Worm (Caenorhabditis elegans): ENCODE measurements around the gene gcy-12.

gcy-12 gene

ce11 chrII:5359252-5359651 is 47.4 kb downstream of the gcy-12 start, which contains the start of gene sec-6:
Gene sec-6 (plus strand): TSS chrII:5359552.
- no peak for TF ChIP-seq R02D3.7 (tag; optimal IDR thresholded peaks at IDR 0.05)
- no peak for TF ChIP-seq mml-1 (tag; optimal IDR thresholded peaks at IDR 0.05)
- TF ChIP-seq unc-39 (tag; optimal IDR thresholded peaks at IDR 0.05) = no peak
- no peak for TF ChIP-seq snpc-4 (tag; optimal IDR thresholded peaks at IDR 0.05)
- TF ChIP-seq nhr-67 (tag; optimal IDR thresholded peaks at IDR 0.05) = no peak
- no peak for TF ChIP-seq elt-1 (tag; optimal IDR thresholded peaks at IDR 0.05)
- TF ChIP-seq zag-1 (tag; optimal IDR thresholded peaks at IDR 0.05) = no peak
- TF ChIP-seq ama-1 (optimal IDR thresholded peaks at IDR 0.05) = no peak
- TF ChIP-seq lin-15B (tag; optimal IDR thresholded peaks at IDR 0.05) = no peak
- TF ChIP-seq egl-5 (tag; optimal IDR thresholded peaks at IDR 0.05) = no peak
- no peak for TF ChIP-seq ztf-4 (tag; optimal IDR thresholded peaks at IDR 0.05)
- no peak for TF ChIP-seq jun-1 (tag; optimal IDR thresholded peaks at IDR 0.05)
- TF ChIP-seq ceh-28 (tag; optimal IDR thresholded peaks at IDR 0.05) = no peak
- no peak for TF ChIP-seq nhr-12 (tag; optimal IDR thresholded peaks at IDR 0.05)

- TF ChIP-seq hmg-11 (tag; optimal IDR thresholded peaks at IDR 0.05) (no peak), ZK546.5 (tag; optimal IDR thresholded peaks at IDR 0.05) (no peak), nhr-43 (tag; optimal IDR thresholded peaks at IDR 0.05; ENCODE audit: poor library complexity, severe bottlenecking) (no peak), nhr-11 (tag; optimal IDR thresholded peaks at IDR 0.05) (no peak), ceh-9 (tag; optimal IDR thresholded peaks at IDR 0.05) (no peak), egl-27 (tag; optimal IDR thresholded peaks at IDR 0.05) (no peak)
Observed at ce11 chrII:5364516-5364915, 52.7 kb downstream of the gcy-12 start.

- TF ChIP-seq pha-4 (tag; optimal IDR thresholded peaks at IDR 0.05) (no peak), egl-5 (tag; optimal IDR thresholded peaks at IDR 0.05) (no peak), daf-12 (tag; optimal IDR thresholded peaks at IDR 0.05) (no peak), nhr-12 (tag; optimal IDR thresholded peaks at IDR 0.05) (no peak), ceh-82 (tag; optimal IDR thresholded peaks at IDR 0.05) (no peak), ztf-11 (tag; optimal IDR thresholded peaks at IDR 0.05) (no peak), skn-1 (tag; optimal IDR thresholded peaks at IDR 0.05) (no peak), nfya-1 (tag; optimal IDR thresholded peaks at IDR 0.05; ENCODE audit: insufficient read depth) (no peak), nhr-237 (tag; optimal IDR thresholded peaks at IDR 0.05) (no peak), nhr-28 (tag; optimal IDR thresholded peaks at IDR 0.05) (no peak), elt-3 (tag; optimal IDR thresholded peaks at IDR 0.05) (no peak), ama-1 (optimal IDR thresholded peaks at IDR 0.05) (no peak), eor-1 (tag; optimal IDR thresholded peaks at IDR 0.05) (no peak), mml-1 (tag; optimal IDR thresholded peaks at IDR 0.05) (no peak), fkh-10 (GFP tag; optimal IDR thresholded peaks at IDR 0.05) (no peak), pqm-1 (tag; optimal IDR thresholded peaks at IDR 0.05) (no peak), aly-2 (tag; optimal IDR thresholded peaks at IDR 0.05) (no peak), nhr-11 (tag; optimal IDR thresholded peaks at IDR 0.05) (no peak), nhr-25 (tag; optimal IDR thresholded peaks at IDR 0.05) (no peak)
Observed at ce11 chrII:5365645-5366044, 53.8 kb downstream of the gcy-12 start, which contains the start of gene F09E5.16. Gene F09E5.16 (minus strand): TSS chrII:5365745.

Data from whole organism, L3 larva.